Fruit fly (Drosophila melanogaster) Kc167 (cell line): ENCODE measurements around the gene HipHop.

Source experiments
- Myc ChIP-seq: fragments of >200 bp; optimal IDR thresholded peaks from 2 replicates; lab custom pipeline; 2017; ENCODE audit warnings: missing external identifiers
- h ChIP-seq: fragments of >200 bp; optimal IDR thresholded peaks from 3 replicates; lab custom pipeline; 2018; ENCODE audit warnings: missing external identifiers

dm6 chr3L:18781653-18782629, 39.0 kb upstream of the HipHop start:
- TF ChIP-seq Myc (lab: Kevin White, UChicago) (no peak), h (lab: Kevin White, UChicago) (no peak)
